Worm (Caenorhabditis elegans) whole organism, midembryonic: ENCODE data around the gene unc-6.

ENCODE experiments used
- flt-1 ChIP-seq: fragments of 200-800 bp; sonication (Bioruptor generic); IDR thresholded peaks from 2 replicates; pipeline ENCODE4 v1.3.6; 2022; ENCODE audit warnings: missing genetic modification characterization, missing compliant biosample characterization
- ref-1 ChIP-seq: fragments of 200-800 bp; sonication (Bioruptor generic); conservative IDR thresholded peaks from 2 replicates; pipeline ENCODE4 v1.3.6; 2022; ENCODE audit warnings: missing genetic modification reagents, missing genetic modification characterization, missing compliant biosample characterization

- TF ChIP-seq flt-1 (no peak), ref-1 (GFP tag; lab: Robert Waterston, UW) (no peak)
Observed at ce11 chrX:6894104-6894503, 4.6 kb downstream of the unc-6 start.
